Fruit fly (Drosophila melanogaster) whole organism, embryonic: ENCODE data around the gene CG4960.

Experiments used
- CG1233 ChIP-seq: fragments of 200-800 bp; sonication (Bioruptor generic); optimal IDR thresholded peaks from 4 replicates; lab custom pipeline; 2018; ENCODE audit warnings: missing biosample characterization, mild to moderate bottlenecking, missing genetic modification characterization
- CG4707 ChIP-seq: fragments of 200-800 bp; sonication (Bioruptor generic); optimal IDR thresholded peaks from 2 replicates; lab custom pipeline; 2018; ENCODE audit warnings: missing biosample characterization, mild to moderate bottlenecking, missing genetic modification characterization, moderate library complexity
- Sry-δ ChIP-seq: fragments of 200-800 bp; sonication (Bioruptor generic); optimal IDR thresholded peaks from 2 replicates; lab custom pipeline; 2016; ENCODE audit warnings: missing biosample characterization, missing genetic modification characterization
- hbn ChIP-seq: fragments of 200-800 bp; sonication (Bioruptor generic); IDR thresholded peaks from 2 replicates; pipeline ENCODE4 v1.3.6; 2022; ENCODE audit warnings: missing biosample characterization, missing genetic modification characterization; ENCODE audit not compliant: partially characterized antibody
- pros ChIP-seq: fragments of 200-800 bp; sonication (Bioruptor generic); optimal IDR thresholded peaks from 3 replicates; lab custom pipeline; 2019; ENCODE audit warnings: missing biosample characterization, mild to moderate bottlenecking, missing genetic modification characterization, moderate library complexity
- ranshi ChIP-seq: fragments of 200-800 bp; sonication (Bioruptor generic); IDR thresholded peaks from 2 replicates; pipeline ENCODE4 v1.3.6; 2022; ENCODE audit warnings: missing biosample characterization, missing genetic modification characterization

dm6 chr3R:25775269-25775668 is 11.8 kb downstream of the CG4960 start, which contains the start of the genes CG17197 and CG17198:
- TF ChIP-seq Sry-δ (GFP tag; lab: Kevin White, UChicago) (no peak), ranshi (no peak), CG1233 (GFP tag; lab: Kevin White, UChicago) (no peak), pros (GFP tag; lab: Kevin White, UChicago) (no peak), CG4707 (GFP tag; lab: Kevin White, UChicago) (no peak), hbn (GFP tag; lab: Robert Waterston, UW) (no peak)
